Worm (Caenorhabditis elegans): ENCODE data around the gene fbxa-29.

- TF ChIP-seq ztf-23 (GFP tag; IDR thresholded peaks at IDR 0.05) (no peak), tab-1 (GFP tag; IDR thresholded peaks at IDR 0.05) (no peak), flt-1 (GFP tag; IDR thresholded peaks at IDR 0.05) (no peak)
Measured at ce11 chrIII:1230672-1231071, 42.8 kb downstream of the fbxa-29 start.
